Fruit fly (Drosophila melanogaster) whole organism: Measurements from ENCODE around the gene CG12655.
"Not testable (repeated sequence)": the region's sequence is repeated elsewhere in the genome, so short reads cannot be mapped to it uniquely, and the experiment has no call there.

Experiments
- CG8478 ChIP-seq: fragments of >200 bp; optimal IDR thresholded peaks from 2 replicates; lab custom pipeline; 2018; ENCODE audit warnings: inconsistent platforms
- Dll ChIP-seq: fragments of >200 bp; optimal IDR thresholded peaks from 2 replicates; lab custom pipeline; 2017
- usp ChIP-seq: fragments of >200 bp; optimal IDR thresholded peaks from 2 replicates; lab custom pipeline; 2017; ENCODE audit warnings: missing biosample characterization, missing genetic modification characterization, mixed read lengths

The CG12655 gene

DNA sequence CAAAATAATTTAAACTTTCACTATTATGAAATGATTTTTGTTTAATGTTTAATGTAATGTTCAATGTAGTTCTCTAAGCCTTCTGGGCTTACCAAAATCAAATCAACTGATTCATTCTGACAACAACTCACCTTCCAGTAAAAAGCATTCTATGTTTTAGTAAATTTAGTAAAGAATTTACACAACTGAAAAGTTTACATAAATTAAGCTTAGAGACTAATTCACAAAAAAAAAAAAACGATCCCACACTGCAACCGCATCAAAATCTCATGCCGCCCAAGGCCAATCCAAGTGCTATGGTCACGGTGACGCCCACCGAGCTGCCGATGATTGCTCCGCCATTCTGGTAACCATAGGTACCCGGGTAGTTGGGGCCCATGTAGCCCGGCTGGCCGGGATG, 49.2 kb downstream of the CG12655 start, which contains the start of gene CG45486:
Gene CG45486, minus strand, starts transcription at position 101 of the 400 bp plus-strand sequence.
- not testable (repeated sequence) for TF ChIP-seq usp (GFP tag; lab: Kevin White, UChicago); Dll (lab: Kevin White, UChicago); CG8478
